Fruit fly (Drosophila melanogaster): ENCODE data around the gene nht.

DNA sequence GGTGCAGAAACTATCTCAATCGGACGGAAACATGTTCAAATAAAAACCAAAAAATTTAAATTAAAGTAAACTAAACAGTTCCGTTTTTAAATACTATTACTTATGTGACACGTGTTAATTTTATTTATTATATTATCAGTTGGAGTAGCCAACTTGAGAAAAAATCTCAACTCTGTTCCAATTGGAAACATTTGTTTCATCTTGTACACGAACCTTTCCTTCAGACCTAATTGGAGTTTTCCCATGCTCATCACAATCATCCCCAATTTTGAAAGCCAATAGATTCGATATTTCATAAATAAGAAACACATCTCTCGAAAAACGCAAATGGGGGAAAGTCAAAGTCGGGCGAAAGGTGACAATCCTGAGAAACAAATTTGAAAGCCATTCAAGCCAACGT is 11.9 kb downstream of the nht start:
- no peak for TF ChIP-seq CG12605 (GFP tag; IDR thresholded peaks at IDR 0.05)
- no peak for TF ChIP-seq CG17806 (tag; optimal IDR thresholded peaks at IDR 0.05)
